Fruit fly (Drosophila melanogaster) whole organism, embryonic: ENCODE results near the gene CG17027.

ENCODE experiments used
- CG12391 ChIP-seq: fragments of 200-800 bp; sonication (Bioruptor generic); optimal IDR thresholded peaks from 3 replicates; lab custom pipeline; 2018; ENCODE audit warnings: missing biosample characterization, mild to moderate bottlenecking, missing genetic modification characterization, moderate library complexity
- CG14710 ChIP-seq: fragments of 200-800 bp; sonication (Bioruptor generic); optimal IDR thresholded peaks from 3 replicates; lab custom pipeline; 2019; ENCODE audit warnings: missing biosample characterization, mild to moderate bottlenecking, missing genetic modification characterization, moderate library complexity
- CG15601 ChIP-seq: fragments of 200-800 bp; sonication (Bioruptor generic); optimal IDR thresholded peaks from 3 replicates; lab custom pipeline; 2019; ENCODE audit warnings: missing biosample characterization, mild to moderate bottlenecking, missing genetic modification characterization, moderate library complexity
- CG18262 ChIP-seq: fragments of 200-800 bp; optimal IDR thresholded peaks from 3 replicates; lab custom pipeline; 2019; ENCODE audit warnings: missing biosample characterization, mild to moderate bottlenecking, missing genetic modification characterization, moderate library complexity
- CG1832 ChIP-seq: fragments of 200-800 bp; sonication (Bioruptor generic); optimal IDR thresholded peaks from 2 replicates; lab custom pipeline; 2017; ENCODE audit warnings: missing biosample characterization, mild to moderate bottlenecking, missing genetic modification characterization, inconsistent platforms
- CG2678 ChIP-seq: fragments of 200-800 bp; sonication (Bioruptor generic); optimal IDR thresholded peaks from 3 replicates; lab custom pipeline; 2019; ENCODE audit warnings: missing biosample characterization, mild to moderate bottlenecking, missing genetic modification characterization, moderate library complexity
- CG31441 ChIP-seq: fragments of 200-800 bp; sonication (Bioruptor generic); IDR thresholded peaks from 2 replicates; pipeline ENCODE4 v1.3.6; 2022; ENCODE audit warnings: missing biosample characterization, missing genetic modification characterization
- CG32772 ChIP-seq: fragments of 200-800 bp; sonication (Bioruptor generic); IDR thresholded peaks from 2 replicates; pipeline ENCODE4 v1.3.6; 2022; ENCODE audit warnings: missing biosample characterization, missing genetic modification characterization
- CG33557 ChIP-seq: fragments of 200-800 bp; sonication (Bioruptor generic); optimal IDR thresholded peaks from 2 replicates; lab custom pipeline; 2019; ENCODE audit warnings: missing biosample characterization, mild to moderate bottlenecking, missing genetic modification characterization, moderate library complexity
- CG7839 ChIP-seq: fragments of 200-800 bp; sonication (Bioruptor generic); optimal IDR thresholded peaks from 3 replicates; lab custom pipeline; 2018; ENCODE audit warnings: missing biosample characterization, mild to moderate bottlenecking, missing genetic modification characterization, moderate library complexity
- CG8388 ChIP-seq: fragments of 200-800 bp; sonication (Bioruptor generic); optimal IDR thresholded peaks from 2 replicates; lab custom pipeline; 2019; ENCODE audit warnings: missing biosample characterization, mild to moderate bottlenecking, missing genetic modification characterization, moderate library complexity
- CG8924 ChIP-seq: fragments of 200-800 bp; optimal IDR thresholded peaks from 3 replicates; lab custom pipeline; 2019; ENCODE audit warnings: missing biosample characterization, mild to moderate bottlenecking, missing genetic modification characterization, moderate library complexity
- CG9727 ChIP-seq: fragments of 200-800 bp; sonication (Bioruptor generic); optimal IDR thresholded peaks from 3 replicates; lab custom pipeline; 2017; ENCODE audit warnings: missing biosample characterization, mild to moderate bottlenecking, missing genetic modification characterization
- CrebB ChIP-seq: fragments of 200-800 bp; sonication (Bioruptor generic); optimal IDR thresholded peaks from 3 replicates; lab custom pipeline; 2018; ENCODE audit warnings: missing biosample characterization, mild to moderate bottlenecking, missing genetic modification characterization
- D ChIP-seq, 2 experiments: fragments of 200-800 bp in 1 of 2; fragments of >200 bp in 1 of 2; sonication (Bioruptor generic) in 1 of 2; optimal IDR thresholded peaks; 2 replicates in 1 of 2; 3 replicates in 1 of 2; lab custom pipeline; 2017; ENCODE audit warnings: mild to moderate bottlenecking in 1 of 2, missing biosample characterization in 1 of 2, missing genetic modification characterization in 1 of 2, missing genetic modification reagents in 1 of 2
- D19A ChIP-seq: fragments of 200-800 bp; optimal IDR thresholded peaks from 3 replicates; lab custom pipeline; 2019; ENCODE audit warnings: missing biosample characterization, mild to moderate bottlenecking, missing genetic modification characterization, moderate library complexity
- Elba2 ChIP-seq: fragments of 200-800 bp; sonication (Bioruptor generic); optimal IDR thresholded peaks from 3 replicates; lab custom pipeline; 2016; ENCODE audit warnings: missing biosample characterization, missing genetic modification characterization
- Six4 ChIP-seq: fragments of 200-800 bp; sonication (Bioruptor generic); optimal IDR thresholded peaks from 2 replicates; lab custom pipeline; 2016; ENCODE audit warnings: missing biosample characterization, missing genetic modification characterization
- Sox100B ChIP-seq: fragments of 200-800 bp; sonication (Bioruptor generic); optimal IDR thresholded peaks from 3 replicates; lab custom pipeline; 2018; ENCODE audit warnings: missing biosample characterization, mild to moderate bottlenecking, missing genetic modification characterization
- Spps ChIP-seq: fragments of 200-800 bp; sonication (Bioruptor generic); optimal IDR thresholded peaks from 2 replicates; lab custom pipeline; 2018; ENCODE audit warnings: missing biosample characterization, mild to moderate bottlenecking, missing genetic modification characterization
- Stat92E ChIP-seq, 3 experiments: fragments of >200 bp in 2 of 3; fragments of 200-800 bp in 1 of 3; sonication (Bioruptor generic) in 1 of 3; optimal IDR thresholded peaks; 2 replicates each; lab custom pipeline; 2017 to 2019; ENCODE audit warnings: missing biosample characterization in 3 of 3, missing genetic modification characterization in 3 of 3, mild to moderate bottlenecking in 1 of 3, moderate library complexity in 1 of 3
- cato ChIP-seq: fragments of 200-800 bp; sonication (Bioruptor generic); optimal IDR thresholded peaks from 2 replicates; lab custom pipeline; 2016; ENCODE audit warnings: missing biosample characterization, missing genetic modification characterization, borderline replicate concordance
- cg ChIP-seq: fragments of 200-800 bp; sonication (Bioruptor generic); optimal IDR thresholded peaks from 3 replicates; lab custom pipeline; 2019; ENCODE audit warnings: missing biosample characterization, mild to moderate bottlenecking, missing genetic modification characterization, moderate library complexity
- dan ChIP-seq: fragments of 200-800 bp; sonication (Bioruptor generic); IDR thresholded peaks from 2 replicates; pipeline ENCODE4 v1.3.6; 2022; ENCODE audit warnings: missing biosample characterization, missing genetic modification characterization
- dmrt11E ChIP-seq: fragments of 200-800 bp; sonication (Bioruptor generic); optimal IDR thresholded peaks from 3 replicates; lab custom pipeline; 2018; ENCODE audit warnings: missing biosample characterization, mild to moderate bottlenecking, missing genetic modification characterization, moderate library complexity
- dysf ChIP-seq: fragments of 200-800 bp; sonication (Bioruptor generic); IDR thresholded peaks from 3 replicates; pipeline ENCODE4 v1.3.6; 2022; ENCODE audit warnings: missing biosample characterization, missing genetic modification characterization
- fd96Cb ChIP-seq: fragments of 200-800 bp; sonication (Bioruptor generic); optimal IDR thresholded peaks from 2 replicates; lab custom pipeline; 2018; ENCODE audit warnings: missing biosample characterization, mild to moderate bottlenecking, missing genetic modification characterization, moderate library complexity
- gem ChIP-seq: fragments of 200-800 bp; sonication (Bioruptor generic); optimal IDR thresholded peaks from 2 replicates; lab custom pipeline; 2019; ENCODE audit warnings: missing biosample characterization, mild to moderate bottlenecking, missing genetic modification characterization, moderate library complexity
- grau ChIP-seq: fragments of 200-800 bp; optimal IDR thresholded peaks from 3 replicates; lab custom pipeline; 2019; ENCODE audit warnings: missing biosample characterization, mild to moderate bottlenecking, missing genetic modification characterization, moderate library complexity
- gsb-n ChIP-seq: fragments of 200-800 bp; sonication (Bioruptor generic); optimal IDR thresholded peaks from 3 replicates; lab custom pipeline; 2018; ENCODE audit warnings: missing biosample characterization, mild to moderate bottlenecking, missing genetic modification characterization
- h ChIP-seq: fragments of >200 bp; optimal IDR thresholded peaks from 2 replicates; lab custom pipeline; 2017
- jigr1 ChIP-seq: fragments of 200-800 bp; sonication (Bioruptor generic); IDR thresholded peaks from 3 replicates; pipeline ENCODE4 v1.3.6; 2022; ENCODE audit warnings: missing biosample characterization, missing genetic modification characterization
- jumu ChIP-seq: fragments of 200-800 bp; sonication (Bioruptor generic); optimal IDR thresholded peaks from 3 replicates; lab custom pipeline; 2016; ENCODE audit warnings: missing biosample characterization, missing genetic modification characterization
- lab ChIP-seq: fragments of 200-800 bp; sonication (Bioruptor generic); optimal IDR thresholded peaks from 3 replicates; lab custom pipeline; 2017; ENCODE audit warnings: missing biosample characterization, missing genetic modification characterization, mild to moderate bottlenecking, moderate library complexity, missing genetic modification reagents
- nmo ChIP-seq: fragments of 200-800 bp; sonication (Bioruptor generic); optimal IDR thresholded peaks from 2 replicates; lab custom pipeline; 2018; ENCODE audit warnings: missing biosample characterization, mild to moderate bottlenecking, missing genetic modification characterization, moderate library complexity
- nom ChIP-seq: fragments of 200-800 bp; sonication (Bioruptor generic); optimal IDR thresholded peaks from 2 replicates; lab custom pipeline; 2017; ENCODE audit warnings: missing biosample characterization, missing genetic modification characterization, mild to moderate bottlenecking, moderate library complexity, missing genetic modification reagents
- pan ChIP-seq, 4 experiments: fragments of >200 bp in 3 of 4; fragments of 200-800 bp in 1 of 4; sonication (Bioruptor generic) in 1 of 4; optimal IDR thresholded peaks in 3 of 4; IDR thresholded peaks in 1 of 4; 2 replicates each; pipeline versions ENCODE4 v1.3.6 to Lab custom; 2017 to 2022; ENCODE audit warnings: missing biosample characterization in 2 of 4, missing genetic modification characterization in 2 of 4, mixed read lengths in 1 of 4
- tin ChIP-seq: fragments of 200-800 bp; sonication (Bioruptor generic); optimal IDR thresholded peaks from 3 replicates; lab custom pipeline; 2016; ENCODE audit warnings: missing biosample characterization, missing genetic modification characterization
- trem ChIP-seq: fragments of 200-800 bp; optimal IDR thresholded peaks from 3 replicates; lab custom pipeline; 2019; ENCODE audit warnings: missing biosample characterization, mild to moderate bottlenecking, missing genetic modification characterization, moderate library complexity

Gene CG17027

dm6 chr3L:16015765-16016760 lies 36.2 kb downstream of the CG17027 start (continued):
- no peak for TF ChIP-seq cg (GFP tag; lab: Kevin White, UChicago)
- TF ChIP-seq dan (GFP tag; lab: Robert Waterston, UW): no peak
- no peak for TF ChIP-seq h
- peak; percentile 77 for TF ChIP-seq CG14710 (tag; lab: Kevin White, UChicago)
- TF ChIP-seq trem (tag; lab: Kevin White, UChicago): peak; percentile 55
- TF ChIP-seq tin: no peak
- TF ChIP-seq lab (GFP tag; lab: Kevin White, UChicago): no peak
- TF ChIP-seq cato (GFP tag; lab: Kevin White, UChicago): no peak
- 0 out of 3 replicates have a peak, but pooled peaks have one; percentile 21 for TF ChIP-seq dysf (GFP tag; lab: Robert Waterston, UW)
- no peak for TF ChIP-seq jigr1 (GFP tag; lab: Robert Waterston, UW)
- TF ChIP-seq pan (optimal IDR thresholded peaks at IDR 0.05; lab: Kevin White, UChicago): peak in 1 of 2 experiments; percentile 21
- TF ChIP-seq pan (GFP tag; optimal IDR thresholded peaks at IDR 0.05 in 1 of 2, IDR thresholded peaks at IDR 0.05 in 1 of 2): peak in 1 of 2 experiments; percentile 36
- peak; percentile 31 for TF ChIP-seq nom
- TF ChIP-seq Stat92E (GFP tag; optimal IDR thresholded peaks at IDR 0.05; lab: Kevin White, UChicago): peak in 1 of 3 experiments; percentile 9
- peak; percentile 75 for TF ChIP-seq dmrt11E (tag; lab: Kevin White, UChicago)
- no peak for TF ChIP-seq D (optimal IDR thresholded peaks at IDR 0.05; lab: Kevin White, UChicago)
- TF ChIP-seq D (GFP tag; optimal IDR thresholded peaks at IDR 0.05; lab: Kevin White, UChicago): peak; percentile 5
- peak; percentile 56 for TF ChIP-seq nmo
- no peak for TF ChIP-seq CrebB
- TF ChIP-seq gsb-n (tag; lab: Kevin White, UChicago): peak; percentile 34
- TF ChIP-seq CG8388 (GFP tag; lab: Kevin White, UChicago): peak; percentile 37
- peak; percentile 87 for TF ChIP-seq CG18262 (tag; lab: Kevin White, UChicago)
- peak; percentile 14 for TF ChIP-seq Sox100B (GFP tag; lab: Kevin White, UChicago)
- peak; percentile 35 for TF ChIP-seq Spps (tag; lab: Kevin White, UChicago)
- peak; percentile 19 for TF ChIP-seq CG2678
- TF ChIP-seq Six4: peak; percentile 1
- peak; percentile 47 for TF ChIP-seq CG33557 (GFP tag; lab: Kevin White, UChicago)
- TF ChIP-seq CG9727 (GFP tag; lab: Kevin White, UChicago): peak; percentile 45
- peak; percentile 28 for TF ChIP-seq CG8924 (tag; lab: Kevin White, UChicago)
- TF ChIP-seq jumu (GFP tag; lab: Kevin White, UChicago): no peak
- peak; percentile 47 for TF ChIP-seq Elba2 (GFP tag; lab: Kevin White, UChicago)
- peak; percentile 30 for TF ChIP-seq CG7839 (tag; lab: Kevin White, UChicago)
- TF ChIP-seq CG1832 (GFP tag; lab: Kevin White, UChicago): peak; percentile 6
- TF ChIP-seq D19A (tag; lab: Kevin White, UChicago): peak; percentile 51
- TF ChIP-seq CG12391: peak; percentile 42
- peak; percentile 13 for TF ChIP-seq grau (tag; lab: Kevin White, UChicago)
- no peak for TF ChIP-seq CG32772 (GFP tag; lab: Robert Waterston, UW)
- TF ChIP-seq fd96Cb: peak; percentile 36
- TF ChIP-seq gem (tag; lab: Kevin White, UChicago): peak; percentile 59
- TF ChIP-seq CG15601 (tag; lab: Kevin White, UChicago): peak; percentile 8
- peak; percentile 58; the same call in 1 of the 2 replicates for TF ChIP-seq CG31441 (GFP tag; lab: Robert Waterston, UW)
